Fruit fly (Drosophila melanogaster): ENCODE data around the gene Helz.

The Helz gene

dm6 chr3L:14822364-14822763 is 32.6 kb downstream of the Helz start:
- no peak for TF ChIP-seq CG11617 (GFP tag; optimal IDR thresholded peaks at IDR 0.05)
- TF ChIP-seq Clk (GFP tag; optimal IDR thresholded peaks at IDR 0.05), result no peak
- TF ChIP-seq bab1 (GFP tag; optimal IDR thresholded peaks at IDR 0.05), result no peak
- TF ChIP-seq cic (GFP tag; optimal IDR thresholded peaks at IDR 0.05), result no peak
- TF ChIP-seq CG12768 (GFP tag; optimal IDR thresholded peaks at IDR 0.05), result no peak
- TF ChIP-seq Crg-1 (GFP tag; optimal IDR thresholded peaks at IDR 0.05), result no peak
- no peak for TF ChIP-seq Hr96 (GFP tag; optimal IDR thresholded peaks at IDR 0.05)
- no peak for TF ChIP-seq CG7101 (tag; optimal IDR thresholded peaks at IDR 0.05)
- no peak for TF ChIP-seq Mnt (GFP tag; optimal IDR thresholded peaks at IDR 0.05)
- no peak for TF ChIP-seq CG5204 (GFP tag; optimal IDR thresholded peaks at IDR 0.05)
- TF ChIP-seq CG33017 (tag; optimal IDR thresholded peaks at IDR 0.05), result no peak
- TF ChIP-seq toe (GFP tag; optimal IDR thresholded peaks at IDR 0.05), result no peak
- no peak for TF ChIP-seq cnc (optimal IDR thresholded peaks at IDR 0.05)
- no peak for TF ChIP-seq ovo (GFP tag; optimal IDR thresholded peaks at IDR 0.05)
- no peak for TF ChIP-seq CG14711 (tag; optimal IDR thresholded peaks at IDR 0.05)
- no peak for TF ChIP-seq CG7045 (GFP tag; optimal IDR thresholded peaks at IDR 0.05)
- TF ChIP-seq pad (GFP tag; optimal IDR thresholded peaks at IDR 0.05), result no peak
- TF ChIP-seq kay (GFP tag; ENCODE audit: borderline replicate concordance), result no peak
- TF ChIP-seq CG1620 (GFP tag; optimal IDR thresholded peaks at IDR 0.05), result no peak
- no peak for TF ChIP-seq tj (GFP tag; optimal IDR thresholded peaks at IDR 0.05)

DNA sequence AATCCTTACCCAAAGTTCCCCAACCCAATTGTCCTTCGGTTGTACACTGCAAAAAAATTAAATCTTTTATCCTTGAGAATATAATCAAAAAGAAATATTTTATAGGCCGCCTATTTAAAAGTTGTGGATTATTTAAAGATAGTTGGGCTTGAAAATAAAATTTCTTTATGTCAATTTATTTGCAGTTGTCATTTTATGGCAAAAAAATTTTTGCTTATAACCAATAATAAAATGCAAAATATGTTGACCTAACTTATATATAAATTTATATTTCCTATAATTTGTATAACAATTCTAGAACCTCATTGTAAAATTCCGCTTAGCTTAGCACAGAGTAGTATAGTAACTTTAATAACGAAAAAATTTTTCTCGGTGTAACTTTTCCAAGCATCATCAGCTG is 57.7 kb downstream of the Helz start:
- TF ChIP-seq kay (GFP tag; ENCODE audit: borderline replicate concordance) (no peak), cnc (optimal IDR thresholded peaks at IDR 0.05) (no peak), CG11617 (GFP tag; optimal IDR thresholded peaks at IDR 0.05) (no peak), cic (GFP tag; optimal IDR thresholded peaks at IDR 0.05) (no peak), Mnt (GFP tag; optimal IDR thresholded peaks at IDR 0.05) (no peak), ovo (GFP tag; optimal IDR thresholded peaks at IDR 0.05) (no peak), bab1 (GFP tag; optimal IDR thresholded peaks at IDR 0.05) (no peak), CG14711 (tag; optimal IDR thresholded peaks at IDR 0.05) (no peak)

Measured in whole organism, adult.